Fruit fly (Drosophila melanogaster): ENCODE results near the gene primo-1.

Gene primo-1

dm6 chr3R:13686371-13687211, 25.0 kb downstream of the primo-1 start, which contains the start of gene omd:
omd (minus strand) TSS chr3R:13687210.
- TF ChIP-seq Sin3A (optimal IDR thresholded peaks at IDR 0.05) (no peak), insv (optimal IDR thresholded peaks at IDR 0.05) (no peak), ttk (optimal IDR thresholded peaks at IDR 0.05) (no peak), h (optimal IDR thresholded peaks at IDR 0.05) (no peak), Myc (optimal IDR thresholded peaks at IDR 0.05) (no peak), psq (optimal IDR thresholded peaks at IDR 0.05) (no peak)

DNA sequence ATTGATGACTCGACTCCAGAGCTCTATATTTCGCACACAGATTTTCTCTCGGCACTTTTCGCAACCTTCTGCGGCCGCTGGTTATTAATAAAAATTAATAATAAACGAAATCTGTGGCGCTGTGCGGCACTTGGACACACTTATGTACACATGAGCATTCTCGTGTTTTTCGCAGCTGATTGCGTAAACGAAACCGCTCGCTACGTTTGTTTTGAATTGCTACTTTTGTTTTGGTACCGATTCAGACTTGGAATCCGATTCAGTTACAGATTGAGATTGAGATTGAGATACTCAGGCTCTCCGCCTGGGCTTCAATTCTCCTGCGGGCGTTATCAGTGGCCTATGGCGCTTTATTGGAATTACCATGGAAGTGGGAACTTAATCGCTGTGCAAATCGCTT, 25.7 kb downstream of the primo-1 start:
- TF ChIP-seq insv (optimal IDR thresholded peaks at IDR 0.05) (no peak), h (optimal IDR thresholded peaks at IDR 0.05) (no peak), ttk (optimal IDR thresholded peaks at IDR 0.05) (no peak), Myc (optimal IDR thresholded peaks at IDR 0.05) (no peak), Sin3A (optimal IDR thresholded peaks at IDR 0.05) (no peak)

DNA sequence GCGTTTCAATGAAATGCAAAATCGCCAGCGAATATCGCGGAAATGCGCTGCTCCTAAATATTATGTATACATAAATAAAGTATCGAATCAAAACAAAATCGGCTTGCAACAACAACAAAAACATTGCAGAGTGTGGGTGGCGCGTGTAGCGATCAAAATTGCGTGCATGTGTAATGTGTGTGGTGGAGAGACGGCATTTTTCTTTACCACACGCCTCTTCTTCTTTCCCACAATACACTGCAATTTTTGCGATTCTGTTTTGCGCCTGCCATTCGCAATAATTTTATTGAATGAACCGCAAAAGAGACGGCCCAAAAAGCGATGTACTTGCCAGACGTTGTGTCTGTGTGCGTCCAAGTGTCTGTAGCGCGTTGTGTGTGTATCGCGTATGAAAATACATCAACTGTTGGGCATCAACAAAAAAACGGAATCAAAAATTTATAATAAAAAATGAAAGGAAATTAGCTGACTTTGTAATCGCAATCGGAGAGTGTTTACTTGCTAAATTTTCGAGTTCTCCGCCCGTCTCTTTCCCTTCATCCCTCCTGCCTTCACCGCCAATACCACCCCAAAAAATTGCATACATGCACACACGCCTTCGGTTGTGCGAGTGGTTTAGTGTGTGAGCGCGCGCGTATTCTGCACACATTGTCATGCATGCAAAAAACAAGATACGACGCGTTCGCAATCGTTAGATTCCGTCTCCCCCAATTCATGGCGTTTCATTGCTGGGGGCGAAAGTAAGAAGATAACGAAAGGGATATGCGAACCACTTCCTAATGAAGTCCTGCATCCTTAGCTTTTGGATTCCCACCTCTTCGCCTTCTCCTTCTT, 26.8 kb downstream of the primo-1 start:
- TF ChIP-seq h (optimal IDR thresholded peaks at IDR 0.05), result no peak
- peak; percentile 47 for TF ChIP-seq psq (optimal IDR thresholded peaks at IDR 0.05)

DNA sequence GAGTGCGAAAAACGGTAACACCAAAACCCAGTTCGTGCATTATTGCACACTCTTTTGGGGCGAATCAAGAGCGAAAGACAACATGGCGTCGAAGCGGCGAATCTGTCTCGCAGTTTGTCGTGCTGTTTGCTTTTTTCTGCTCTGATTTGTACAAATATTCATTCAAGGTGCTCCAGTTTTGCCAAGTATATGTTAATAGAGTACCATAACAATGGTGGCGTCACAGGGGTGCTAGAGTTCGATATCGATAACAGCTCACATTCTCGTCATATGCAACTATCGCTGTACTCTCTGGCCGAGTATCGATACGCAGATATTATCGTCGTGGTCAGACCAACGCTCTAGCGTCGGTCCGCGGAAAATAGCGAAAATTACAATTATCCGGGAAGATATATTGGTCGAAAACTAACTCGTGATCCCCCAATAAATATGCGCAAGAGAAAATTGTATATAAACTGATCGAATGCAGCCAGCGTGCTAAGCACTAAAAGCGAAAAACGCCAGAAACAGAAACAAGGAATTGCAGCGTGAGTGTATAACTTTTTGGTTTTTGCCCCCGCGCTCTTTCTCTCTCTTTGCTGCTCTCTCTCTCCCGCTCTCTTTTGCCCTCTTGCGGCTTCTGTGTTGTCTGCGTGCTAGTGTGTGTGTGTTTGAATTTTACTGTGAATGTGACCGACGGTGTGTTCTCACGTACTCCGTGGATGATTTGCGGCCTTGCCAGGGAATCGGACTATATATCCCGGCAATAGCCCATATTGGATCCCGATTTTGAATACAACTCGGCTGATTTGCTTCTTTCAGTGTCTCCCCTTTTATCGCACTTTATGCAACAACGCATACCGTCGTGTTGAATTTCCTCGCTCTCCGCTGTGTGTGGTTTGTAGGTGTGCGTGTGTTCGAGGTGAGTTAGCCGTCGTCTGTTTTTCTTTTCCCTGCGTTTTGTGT, 27.7 kb downstream of the primo-1 start, which contains the start of gene flfl:
flfl (plus strand) TSS at position 298 of the 945 bp plus-strand sequence.
- TF ChIP-seq insv (optimal IDR thresholded peaks at IDR 0.05) (no peak), psq (optimal IDR thresholded peaks at IDR 0.05) (peak; percentile 32)

DNA sequence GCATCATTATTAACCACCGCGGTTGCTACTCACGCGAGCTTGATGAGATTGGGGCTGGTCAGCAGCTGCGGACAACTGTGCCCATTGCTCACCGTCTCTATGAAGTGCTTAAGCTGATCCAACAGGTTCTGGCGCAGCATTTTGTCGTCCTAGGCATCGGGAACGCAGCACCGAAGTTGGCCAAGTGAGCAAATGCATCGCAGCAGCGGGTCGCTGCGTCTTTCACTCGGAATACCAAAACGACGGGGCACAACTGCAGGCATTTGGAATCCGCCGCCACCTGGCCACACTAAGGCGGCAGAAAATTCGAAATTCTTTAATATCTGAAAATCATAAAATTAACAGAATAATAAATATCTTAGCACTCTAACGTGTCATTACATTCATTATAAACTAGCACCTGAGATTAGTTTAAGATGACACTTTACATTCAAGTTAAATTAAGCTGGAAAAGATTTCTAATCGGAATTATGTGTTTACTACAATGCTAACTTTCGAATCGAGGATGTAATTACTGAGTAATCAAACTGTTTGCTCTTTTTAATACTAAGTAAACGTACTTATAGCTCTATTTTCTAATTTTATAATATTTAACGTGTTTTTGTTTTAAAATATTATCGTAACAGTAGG, 28.5 kb downstream of the primo-1 start:
- TF ChIP-seq Myc (optimal IDR thresholded peaks at IDR 0.05) (no peak), Sin3A (optimal IDR thresholded peaks at IDR 0.05) (no peak)

DNA sequence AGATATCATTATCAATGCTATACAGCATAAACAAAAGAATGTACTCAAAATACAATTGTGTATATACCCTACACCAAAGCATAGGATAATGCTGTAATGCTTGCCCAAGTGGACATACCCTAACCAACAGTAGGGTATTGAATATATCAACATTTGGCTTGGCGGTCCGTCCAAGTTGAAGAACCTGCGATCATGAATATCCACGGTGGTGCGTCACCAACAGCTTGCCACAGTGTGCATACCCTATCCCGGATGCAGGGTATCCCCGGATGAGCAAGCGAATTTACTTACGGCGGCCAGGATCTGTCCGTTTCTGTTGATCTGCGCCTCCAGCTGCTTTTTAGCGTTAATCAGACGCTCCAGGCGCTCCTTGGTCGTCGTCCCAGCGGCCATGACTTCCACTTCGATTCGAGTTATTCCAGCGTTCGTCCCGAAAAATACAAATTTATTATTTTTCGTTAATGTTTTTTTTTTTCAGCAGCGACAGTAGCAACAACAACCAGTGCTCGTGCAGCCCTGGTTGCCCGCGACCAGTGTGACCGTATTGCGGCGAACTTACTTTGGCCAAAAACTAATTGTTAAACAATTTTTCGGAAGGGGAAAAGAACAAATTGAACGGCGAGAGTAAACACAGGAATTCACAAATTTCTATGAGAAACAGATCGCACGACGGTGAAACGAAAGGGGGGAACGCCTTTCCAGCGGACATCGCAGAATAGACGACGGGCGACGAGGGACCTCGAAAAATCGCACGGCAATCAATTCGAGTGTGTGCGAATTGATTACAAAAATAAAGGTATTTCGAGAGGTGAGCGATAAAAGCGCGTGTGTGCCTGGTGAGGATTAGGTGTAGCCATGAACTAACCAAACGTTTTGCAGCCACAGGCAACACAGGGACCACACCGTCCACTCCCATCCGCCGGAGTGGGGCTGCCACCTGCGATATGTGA, 35.2 kb downstream of the primo-1 start, which contains the start of the genes Lkb1 and CG9588:
Lkb1 (plus strand) TSS at position 413 of the 950 bp plus-strand sequence.
CG9588 (minus strand) TSS at position 545 of the 950 bp plus-strand sequence.
- TF ChIP-seq Myc (optimal IDR thresholded peaks at IDR 0.05) (no peak), ttk (optimal IDR thresholded peaks at IDR 0.05) (no peak), psq (optimal IDR thresholded peaks at IDR 0.05) (no peak), h (optimal IDR thresholded peaks at IDR 0.05) (no peak), insv (optimal IDR thresholded peaks at IDR 0.05) (no peak), Sin3A (optimal IDR thresholded peaks at IDR 0.05) (no peak)

DNA sequence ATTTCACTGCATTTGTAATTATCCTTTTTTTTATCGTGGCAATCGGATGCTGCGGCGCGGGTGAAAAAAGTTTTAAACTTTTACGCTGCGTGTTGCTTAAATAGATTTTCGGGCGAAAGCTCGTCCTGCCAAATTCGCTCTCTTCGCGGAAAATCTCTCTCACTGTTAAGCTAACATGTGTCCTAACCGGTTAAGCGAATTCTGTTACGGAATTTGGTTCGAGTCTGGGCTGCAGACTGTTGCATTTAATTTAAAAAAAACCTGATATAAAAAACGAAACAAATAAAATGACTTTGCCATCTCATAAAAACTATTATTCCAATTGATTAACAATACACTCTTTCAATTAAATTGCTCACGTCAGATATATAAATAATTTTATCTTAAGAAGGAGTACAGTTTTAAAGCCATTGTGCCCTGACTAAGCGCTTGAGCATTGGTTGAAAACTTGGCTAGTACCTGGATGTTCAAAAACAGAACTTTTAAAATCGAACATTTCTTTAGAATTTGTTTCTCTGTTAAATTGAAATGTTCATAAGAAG, 37.1 kb downstream of the primo-1 start, which contains the start of gene Task6:
Task6 (minus strand) TSS at position 51 of the 542 bp plus-strand sequence.
- TF ChIP-seq Sin3A (optimal IDR thresholded peaks at IDR 0.05), result no peak
- no peak for TF ChIP-seq psq (optimal IDR thresholded peaks at IDR 0.05)
- no peak for TF ChIP-seq insv (optimal IDR thresholded peaks at IDR 0.05)
- TF ChIP-seq ttk (optimal IDR thresholded peaks at IDR 0.05), result no peak
- no peak for TF ChIP-seq Myc (optimal IDR thresholded peaks at IDR 0.05)
- TF ChIP-seq h (optimal IDR thresholded peaks at IDR 0.05), result no peak

- no peak for TF ChIP-seq Myc (optimal IDR thresholded peaks at IDR 0.05)
- TF ChIP-seq Sin3A (optimal IDR thresholded peaks at IDR 0.05), result no peak
- no peak for TF ChIP-seq insv (optimal IDR thresholded peaks at IDR 0.05)
- no peak for TF ChIP-seq h (optimal IDR thresholded peaks at IDR 0.05)
- no peak for TF ChIP-seq psq (optimal IDR thresholded peaks at IDR 0.05)
- no peak for TF ChIP-seq ttk (optimal IDR thresholded peaks at IDR 0.05)
Measured at dm6 chr3R:13672898-13673297, 38.7 kb downstream of the primo-1 start.

- TF ChIP-seq insv (optimal IDR thresholded peaks at IDR 0.05) (no peak), h (optimal IDR thresholded peaks at IDR 0.05) (no peak), psq (optimal IDR thresholded peaks at IDR 0.05) (no peak), Myc (optimal IDR thresholded peaks at IDR 0.05) (no peak), Sin3A (optimal IDR thresholded peaks at IDR 0.05) (no peak), ttk (optimal IDR thresholded peaks at IDR 0.05) (no peak)
Measured at dm6 chr3R:13665992-13666391, 45.6 kb downstream of the primo-1 start.

- no peak for TF ChIP-seq Myc (optimal IDR thresholded peaks at IDR 0.05)
- no peak for TF ChIP-seq psq (optimal IDR thresholded peaks at IDR 0.05)
- TF ChIP-seq ttk (optimal IDR thresholded peaks at IDR 0.05), result no peak
- no peak for TF ChIP-seq insv (optimal IDR thresholded peaks at IDR 0.05)
- TF ChIP-seq h (optimal IDR thresholded peaks at IDR 0.05), result no peak
- TF ChIP-seq Sin3A (optimal IDR thresholded peaks at IDR 0.05), result no peak
Measured at dm6 chr3R:13662149-13662548, 49.5 kb downstream of the primo-1 start.
